Worm (Caenorhabditis elegans): ENCODE data around the gene flp-28.

DNA sequence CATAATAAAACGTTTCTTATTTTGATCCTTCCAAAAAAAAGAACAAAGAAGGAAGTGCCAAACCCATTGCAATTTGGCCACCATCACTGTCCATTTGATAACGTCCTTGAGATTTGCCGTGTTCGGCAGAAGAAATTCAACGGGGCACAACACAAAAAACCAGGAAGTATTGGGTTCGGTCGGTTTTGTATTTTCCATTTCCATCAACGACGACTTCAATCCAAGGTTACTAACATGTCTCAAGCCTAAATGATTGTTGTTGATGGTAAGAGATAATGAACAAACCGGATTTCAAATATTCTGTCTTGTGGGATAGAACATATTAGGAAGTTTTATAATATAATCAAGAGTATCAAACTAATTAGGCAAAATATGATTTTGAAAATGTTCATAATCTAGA lies 11.4 kb downstream of the flp-28 start:
- no peak for TF ChIP-seq skn-1 (tag; optimal IDR thresholded peaks at IDR 0.05)
- TF ChIP-seq snpc-4 (tag; optimal IDR thresholded peaks at IDR 0.05) = no peak
- no peak for TF ChIP-seq ztf-4 (tag; optimal IDR thresholded peaks at IDR 0.05)
- TF ChIP-seq aly-2 (tag; optimal IDR thresholded peaks at IDR 0.05) = no peak
- TF ChIP-seq mdl-1 (tag; optimal IDR thresholded peaks at IDR 0.05) = no peak
- no peak for TF ChIP-seq ceh-82 (tag; optimal IDR thresholded peaks at IDR 0.05)
- no peak for TF ChIP-seq ama-1 (optimal IDR thresholded peaks at IDR 0.05)
- TF ChIP-seq elt-1 (tag; optimal IDR thresholded peaks at IDR 0.05) = no peak
- TF ChIP-seq lsy-2 (tag; optimal IDR thresholded peaks at IDR 0.05) = no peak
- TF ChIP-seq C34F6.9 (tag; optimal IDR thresholded peaks at IDR 0.05) = no peak
- no peak for TF ChIP-seq lin-13 (GFP tag; optimal IDR thresholded peaks at IDR 0.05)
